Worm (Caenorhabditis elegans): ENCODE measurements around the gene Y75B12B.10.

The Y75B12B.10 gene

DNA sequence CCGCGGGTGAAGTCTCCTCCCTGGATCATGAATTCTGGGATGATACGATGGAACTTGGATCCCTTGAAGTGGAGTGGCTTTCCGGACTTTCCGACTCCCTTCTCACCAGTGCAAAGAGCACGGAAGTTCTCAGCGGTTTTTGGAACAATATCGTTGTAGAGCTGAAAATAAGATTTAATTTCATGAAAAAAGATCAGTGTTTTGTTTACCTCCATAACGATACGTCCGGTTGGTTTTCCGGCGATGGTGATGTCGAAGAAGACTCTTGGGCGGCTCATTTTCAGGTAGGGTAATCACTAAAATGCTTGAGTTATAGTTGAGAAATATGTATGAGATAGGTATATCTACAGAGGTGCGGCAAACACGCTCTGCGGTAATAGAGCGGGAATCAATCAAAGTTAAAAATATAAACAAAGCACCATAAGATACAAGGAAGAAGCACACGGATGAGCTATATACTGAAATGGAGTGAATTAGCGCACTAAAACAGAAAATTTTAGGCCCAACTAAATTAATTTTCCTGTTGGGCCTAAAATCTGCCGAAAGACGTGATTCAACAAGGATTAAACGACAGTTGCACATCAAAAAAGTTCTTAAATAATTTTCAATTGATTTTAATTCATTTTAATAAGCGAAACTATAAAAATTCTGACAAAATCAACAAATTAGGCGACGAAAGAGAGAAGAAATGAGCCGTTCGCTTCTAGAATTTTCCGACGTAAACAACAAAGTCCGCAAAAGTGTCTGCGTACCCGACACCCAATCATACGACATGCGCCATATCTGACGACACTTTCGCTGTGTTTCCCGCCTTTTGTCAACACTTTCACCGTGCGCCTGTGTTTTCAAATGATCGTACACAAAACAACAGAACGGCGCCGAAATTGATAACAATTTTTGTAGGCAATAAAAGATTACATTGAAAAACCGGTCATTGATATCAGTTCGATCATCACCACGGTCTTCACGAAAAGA is 12.5 kb upstream of the Y75B12B.10 start, which contains the start of the genes cyn-7 and bath-36:
Gene cyn-7, minus strand, starts transcription at position 296 of the 975 bp plus-strand sequence.
Gene bath-36, plus strand, starts transcription at position 806 of the 975 bp plus-strand sequence.
- TF ChIP-seq egl-18 (GFP tag; IDR thresholded peaks at IDR 0.05) (no peak), dpff-1 (tag; optimal IDR thresholded peaks at IDR 0.05) (no peak), ztf-3 (GFP tag; optimal IDR thresholded peaks at IDR 0.05) (no peak), madf-3 (GFP tag; IDR thresholded peaks at IDR 0.05) (0 out of 2 replicates have a peak, but pooled peaks have one; percentile 63), ekl-4 (GFP tag; IDR thresholded peaks at IDR 0.05) (peak; percentile 52), nhr-90 (tag; optimal IDR thresholded peaks at IDR 0.05) (no peak), ZK185.1 (tag; optimal IDR thresholded peaks at IDR 0.05; ENCODE audit: poor library complexity, severe bottlenecking) (peak; percentile 72), efl-1 (GFP tag; optimal IDR thresholded peaks at IDR 0.05) (peak; percentile 73), mel-28 (tag; optimal IDR thresholded peaks at IDR 0.05; ENCODE audit: borderline replicate concordance) (no peak), xnd-1 (tag; optimal IDR thresholded peaks at IDR 0.05) (peak; percentile 65), lir-1 (GFP tag; conservative IDR thresholded peaks at IDR 0.05) (peak; percentile 70), ztf-26 (tag; optimal IDR thresholded peaks at IDR 0.05) (peak; percentile 49), Y53F4B.3 (GFP tag; IDR thresholded peaks at IDR 0.05) (no peak), snpc-3.4 (tag; optimal IDR thresholded peaks at IDR 0.05) (peak; percentile 76), nfyb-1 (GFP tag; IDR thresholded peaks at IDR 0.05) (peak; percentile 53; the same call in 1 of the 2 replicates), fkh-3 (tag; optimal IDR thresholded peaks at IDR 0.05) (no peak), aptf-2 (GFP tag; conservative IDR thresholded peaks at IDR 0.05) (no peak), unc-130 (GFP tag; optimal IDR thresholded peaks at IDR 0.05) (no peak), somi-1 (GFP tag; optimal IDR thresholded peaks at IDR 0.05) (no peak), let-607 (tag; optimal IDR thresholded peaks at IDR 0.05) (peak in 1 of 2 experiments; percentile 63), D2030.7 (GFP tag; IDR thresholded peaks at IDR 0.05) (peak; percentile 62; the same call in 1 of the 2 replicates), rcor-1 (GFP tag; IDR thresholded peaks at IDR 0.05) (peak; percentile 58), gei-17 (GFP tag; optimal IDR thresholded peaks at IDR 0.05) (peak; percentile 59), C17E4.6 (GFP tag; IDR thresholded peaks at IDR 0.05) (0 out of 2 replicates have a peak, but pooled peaks have one; percentile 26), madf-6 (GFP tag; IDR thresholded peaks at IDR 0.05) (peak; percentile 90), madf-10 (tag; optimal IDR thresholded peaks at IDR 0.05) (peak; percentile 8), madf-8 (GFP tag; conservative IDR thresholded peaks at IDR 0.05) (peak; percentile 67), K11D2.4 (GFP tag; IDR thresholded peaks at IDR 0.05) (peak; percentile 71; the same call in 1 of the 2 replicates), tbx-9 (tag; optimal IDR thresholded peaks at IDR 0.05; ENCODE audit: borderline replicate concordance) (no peak), C06A6.2 (GFP tag; conservative IDR thresholded peaks at IDR 0.05) (0 out of 2 replicates have a peak, but pooled peaks have one; percentile 31), B0019.2 (GFP tag; conservative IDR thresholded peaks at IDR 0.05) (0 out of 2 replicates have a peak, but pooled peaks have one; percentile 25), cebp-2 (GFP tag; IDR thresholded peaks at IDR 0.05) (no peak), bed-1 (GFP tag; IDR thresholded peaks at IDR 0.05) (no peak), aptf-3 (GFP tag; IDR thresholded peaks at IDR 0.05) (no peak), F49E8.2 (tag; optimal IDR thresholded peaks at IDR 0.05; ENCODE audit: insufficient read depth) (peak; percentile 15), lin-54 (GFP tag; optimal IDR thresholded peaks at IDR 0.05) (peak; percentile 83), T07F8.4 (tag; optimal IDR thresholded peaks at IDR 0.05) (no peak), unc-62 (GFP tag; optimal IDR thresholded peaks at IDR 0.05) (no peak), lsl-1 (GFP tag; optimal IDR thresholded peaks at IDR 0.05) (peak; percentile 49), ceh-100 (GFP tag; IDR thresholded peaks at IDR 0.05) (peak; percentile 44; the same call in 1 of the 2 replicates), Y95B8A.8 (GFP tag; IDR thresholded peaks at IDR 0.05) (0 out of 2 replicates have a peak, but pooled peaks have one; percentile 26), dox-1 (GFP tag; IDR thresholded peaks at IDR 0.05) (peak; percentile 68), Y53G8AR.9 (GFP tag; conservative IDR thresholded peaks at IDR 0.05) (0 out of 2 replicates have a peak, but pooled peaks have one; percentile 7), ets-4 (GFP tag; optimal IDR thresholded peaks at IDR 0.05) (peak; percentile 10), egrh-3 (GFP tag; IDR thresholded peaks at IDR 0.05) (no peak)

Measured in whole organism, young adult.